Worm (Caenorhabditis elegans): Measurements from ENCODE around the gene M02E1.4.
A peak's percentile ranks its signal among the peaks of the same experiment; 100 is the strongest.

Gene M02E1.4

ce11 chrX:353134-353669 is 40.1 kb downstream of the M02E1.4 start, which contains the start of gene sor-3 (continued):
- TF ChIP-seq aly-2 (tag; optimal IDR thresholded peaks at IDR 0.05) (no peak), zip-11 (GFP tag; IDR thresholded peaks at IDR 0.05) (peak; percentile 74; the same call in 1 of the 2 replicates), nhr-41 (GFP tag; IDR thresholded peaks at IDR 0.05) (peak; percentile 84), nhr-77 (tag; optimal IDR thresholded peaks at IDR 0.05) (peak; percentile 82), dpl-1 (GFP tag; optimal IDR thresholded peaks at IDR 0.05) (peak; percentile 35), dve-1 (tag; optimal IDR thresholded peaks at IDR 0.05; ENCODE audit: insufficient read depth) (peak; percentile 86), nhr-111 (GFP tag; optimal IDR thresholded peaks at IDR 0.05) (peak; percentile 74), unc-62 (GFP tag; optimal IDR thresholded peaks at IDR 0.05 in 1 of 2) (no peak), unc-62 (tag; optimal IDR thresholded peaks at IDR 0.05) (no peak), attf-4 (tag; optimal IDR thresholded peaks at IDR 0.05) (no peak), madf-5 (GFP tag; IDR thresholded peaks at IDR 0.05) (peak; percentile 91 to 97; a peak in 3 of 4 replicates), php-3 (GFP tag; IDR thresholded peaks at IDR 0.05) (peak; percentile 55), spr-1 (tag; optimal IDR thresholded peaks at IDR 0.05) (peak; percentile 75), ctbp-1 (GFP tag; IDR thresholded peaks at IDR 0.05) (peak; percentile 83), lsy-2 (tag; optimal IDR thresholded peaks at IDR 0.05) (peak; percentile 43 to 87), nhr-6 (tag; optimal IDR thresholded peaks at IDR 0.05) (peak; percentile 82), F44E2.7 (GFP tag; IDR thresholded peaks at IDR 0.05) (no peak), lin-39 (tag; optimal IDR thresholded peaks at IDR 0.05) (no peak), ceh-62 (tag; optimal IDR thresholded peaks at IDR 0.05) (no peak), lin-13 (GFP tag; optimal IDR thresholded peaks at IDR 0.05) (peak; percentile 76), F49E8.2 (tag; optimal IDR thresholded peaks at IDR 0.05; ENCODE audit: borderline replicate concordance) (peak; percentile 29), egl-43 (GFP tag; IDR thresholded peaks at IDR 0.05) (peak; percentile 94), Y75B8A.6 (GFP tag; IDR thresholded peaks at IDR 0.05) (peak; percentile 70), ZK337.2 (GFP tag; IDR thresholded peaks at IDR 0.05) (peak; percentile 63), hlh-11 (tag; optimal IDR thresholded peaks at IDR 0.05) (no peak), daf-8 (GFP tag; IDR thresholded peaks at IDR 0.05) (no peak), snpc-1.2 (GFP tag; IDR thresholded peaks at IDR 0.05) (peak; percentile 87), daf-19 (GFP tag; conservative IDR thresholded peaks at IDR 0.05) (no peak), hif-1 (tag; optimal IDR thresholded peaks at IDR 0.05) (peak in 1 of 2 experiments; percentile 74), mxl-3 (GFP tag; optimal IDR thresholded peaks at IDR 0.05) (peak; percentile 44), ama-1 (optimal IDR thresholded peaks at IDR 0.05) (no peak), ZK546.5 (tag; optimal IDR thresholded peaks at IDR 0.05) (no peak), F10B5.3 (tag; optimal IDR thresholded peaks at IDR 0.05) (peak; percentile 70), Y105C5A.15 (GFP tag; IDR thresholded peaks at IDR 0.05) (peak; percentile 76; the same call in 1 of the 2 replicates), unc-130 (GFP tag; optimal IDR thresholded peaks at IDR 0.05) (peak; percentile 54), snpc-4 (tag; optimal IDR thresholded peaks at IDR 0.05) (no peak), spr-3 (GFP tag; optimal IDR thresholded peaks at IDR 0.05) (peak; percentile 31), cey-2 (tag; optimal IDR thresholded peaks at IDR 0.05; ENCODE audit: borderline replicate concordance, insufficient read depth) (no peak), fkh-10 (GFP tag; optimal IDR thresholded peaks at IDR 0.05) (peak; percentile 82), ztf-11 (tag; optimal IDR thresholded peaks at IDR 0.05) (no peak), zfp-3 (GFP tag; conservative IDR thresholded peaks at IDR 0.05) (peak; percentile 47; the same call in 1 of the 2 replicates), sdz-12 (GFP tag; optimal IDR thresholded peaks at IDR 0.05) (peak; percentile 72), zag-1 (tag; optimal IDR thresholded peaks at IDR 0.05) (no peak), tra-1 (GFP tag; IDR thresholded peaks at IDR 0.05) (peak; percentile 81), mdl-1 (tag; optimal IDR thresholded peaks at IDR 0.05) (peak in 1 of 2 experiments; percentile 73), zip-2 (tag; optimal IDR thresholded peaks at IDR 0.05) (peak; percentile 28), lin-1 (GFP tag; IDR thresholded peaks at IDR 0.05) (peak; percentile 90), mes-2 (tag; optimal IDR thresholded peaks at IDR 0.05; ENCODE audit: poor library complexity, severe bottlenecking) (peak; percentile 77), Y48G9A.11 (GFP tag; IDR thresholded peaks at IDR 0.05) (peak; percentile 58), dmd-6 (GFP tag; IDR thresholded peaks at IDR 0.05) (peak; percentile 77)

Data from whole organism, L4 larva.